Fruit fly (Drosophila melanogaster) whole organism, embryonic: ENCODE results near the gene shams.
A peak's percentile ranks its signal among the peaks of the same experiment; 100 is the strongest.

ENCODE experiments used
- Antp ChIP-seq: fragments of 200-800 bp; sonication (Bioruptor generic); optimal IDR thresholded peaks from 3 replicates; lab custom pipeline; 2016; ENCODE audit warnings: missing biosample characterization, missing genetic modification characterization
- Blimp-1 ChIP-seq: fragments of 200-800 bp; sonication (Bioruptor generic); optimal IDR thresholded peaks from 3 replicates; lab custom pipeline; 2018; ENCODE audit warnings: missing biosample characterization, missing genetic modification characterization, mild to moderate bottlenecking, moderate library complexity, missing genetic modification reagents
- CG1024 ChIP-seq: fragments of 200-800 bp; sonication (Bioruptor generic); IDR thresholded peaks from 2 replicates; pipeline ENCODE4 v1.3.6; 2022; ENCODE audit warnings: missing biosample characterization, missing genetic modification characterization
- CG10431 ChIP-seq: fragments of 200-800 bp; sonication (Bioruptor generic); optimal IDR thresholded peaks from 3 replicates; lab custom pipeline; 2018; ENCODE audit warnings: missing biosample characterization, mild to moderate bottlenecking, missing genetic modification characterization
- CG10979 ChIP-seq: fragments of 200-800 bp; sonication (Bioruptor generic); optimal IDR thresholded peaks from 2 replicates; lab custom pipeline; 2018; ENCODE audit warnings: missing biosample characterization, mild to moderate bottlenecking, missing genetic modification characterization, moderate library complexity
- CG12236 ChIP-seq: fragments of 200-800 bp; sonication (Bioruptor generic); optimal IDR thresholded peaks from 2 replicates; lab custom pipeline; 2016; ENCODE audit warnings: missing biosample characterization, missing genetic modification characterization
- CG12769 ChIP-seq: fragments of 200-800 bp; sonication (Bioruptor generic); optimal IDR thresholded peaks from 2 replicates; lab custom pipeline; 2019; ENCODE audit warnings: missing biosample characterization, mild to moderate bottlenecking, missing genetic modification characterization, moderate library complexity
- CG12942 ChIP-seq: fragments of 200-800 bp; sonication (Bioruptor generic); optimal IDR thresholded peaks from 3 replicates; lab custom pipeline; 2016; ENCODE audit warnings: missing biosample characterization, missing genetic modification characterization
- CG14441 ChIP-seq: fragments of 200-800 bp; sonication (Bioruptor generic); IDR thresholded peaks from 2 replicates; pipeline ENCODE4 v1.3.6; 2022; ENCODE audit warnings: missing biosample characterization, missing genetic modification characterization
- CG15011 ChIP-seq: fragments of 200-800 bp; sonication (Bioruptor generic); optimal IDR thresholded peaks from 3 replicates; lab custom pipeline; 2018; ENCODE audit warnings: missing biosample characterization, mild to moderate bottlenecking, missing genetic modification characterization
- CG15269 ChIP-seq: fragments of 200-800 bp; sonication (Bioruptor generic); optimal IDR thresholded peaks from 2 replicates; lab custom pipeline; 2018; ENCODE audit warnings: missing biosample characterization, mild to moderate bottlenecking, missing genetic modification characterization, moderate library complexity
- CG1529 ChIP-seq: fragments of 200-800 bp; sonication (Bioruptor generic); optimal IDR thresholded peaks from 3 replicates; lab custom pipeline; 2018; ENCODE audit warnings: missing biosample characterization, missing genetic modification characterization
- CG15479 ChIP-seq: fragments of 200-800 bp; sonication (Bioruptor generic); optimal IDR thresholded peaks from 3 replicates; lab custom pipeline; 2019; ENCODE audit warnings: missing biosample characterization, mild to moderate bottlenecking, missing genetic modification characterization, moderate library complexity
- CG18476 ChIP-seq: fragments of 200-800 bp; sonication (Bioruptor generic); optimal IDR thresholded peaks from 2 replicates; lab custom pipeline; 2016; ENCODE audit warnings: missing biosample characterization, mild to moderate bottlenecking, missing genetic modification characterization
- CG30020 ChIP-seq: fragments of 200-800 bp; optimal IDR thresholded peaks from 2 replicates; lab custom pipeline; 2019; ENCODE audit warnings: missing biosample characterization, mild to moderate bottlenecking, missing genetic modification characterization, moderate library complexity
- CG3847 ChIP-seq: fragments of 200-800 bp; sonication (Bioruptor generic); IDR thresholded peaks from 2 replicates; pipeline ENCODE4 v1.3.6; 2022; ENCODE audit warnings: missing biosample characterization, missing genetic modification characterization
- CG4404 ChIP-seq: fragments of 200-800 bp; sonication (Bioruptor generic); IDR thresholded peaks from 2 replicates; pipeline ENCODE4 v1.3.6; 2022; ENCODE audit warnings: missing biosample characterization, missing genetic modification characterization
- CG4424 ChIP-seq: fragments of 200-800 bp; sonication (Bioruptor generic); optimal IDR thresholded peaks from 3 replicates; lab custom pipeline; 2016; ENCODE audit warnings: missing biosample characterization, missing genetic modification characterization
- CG6854 ChIP-seq: fragments of 200-800 bp; sonication (Bioruptor generic); optimal IDR thresholded peaks from 3 replicates; lab custom pipeline; 2017; ENCODE audit warnings: missing biosample characterization, mild to moderate bottlenecking, missing genetic modification characterization
- CG7745 ChIP-seq: fragments of 200-800 bp; sonication (Bioruptor generic); optimal IDR thresholded peaks from 2 replicates; lab custom pipeline; 2018; ENCODE audit warnings: missing biosample characterization, mild to moderate bottlenecking, missing genetic modification characterization, moderate library complexity
- CG9932 ChIP-seq: fragments of 200-800 bp; sonication (Bioruptor generic); IDR thresholded peaks from 2 replicates; pipeline ENCODE4 v1.3.6; 2022; ENCODE audit warnings: missing biosample characterization, missing genetic modification characterization
- Doc3 ChIP-seq: fragments of 200-800 bp; sonication (Bioruptor generic); IDR thresholded peaks from 3 replicates; pipeline ENCODE4 v1.3.6; 2022; ENCODE audit warnings: missing biosample characterization, missing genetic modification characterization; ENCODE audit not compliant: partially characterized antibody
- E2f1 ChIP-seq: fragments of 200-800 bp; sonication (Bioruptor generic); IDR thresholded peaks from 2 replicates; pipeline ENCODE4 v1.3.6; 2022; ENCODE audit warnings: missing biosample characterization, missing genetic modification characterization
- HmgZ ChIP-seq: fragments of 200-800 bp; sonication (Bioruptor generic); optimal IDR thresholded peaks from 2 replicates; lab custom pipeline; 2018; ENCODE audit warnings: missing biosample characterization, mild to moderate bottlenecking, missing genetic modification characterization
- MESR4 ChIP-seq: fragments of 200-800 bp; sonication (Bioruptor generic); optimal IDR thresholded peaks from 2 replicates; lab custom pipeline; 2018; ENCODE audit warnings: missing biosample characterization, mild to moderate bottlenecking, missing genetic modification characterization, moderate library complexity
- Mad ChIP-seq: fragments of 200-800 bp; sonication (Bioruptor generic); optimal IDR thresholded peaks from 2 replicates; lab custom pipeline; 2016; ENCODE audit warnings: missing biosample characterization, missing genetic modification characterization
- Nf-YB ChIP-seq: fragments of 200-800 bp; sonication (Bioruptor generic); optimal IDR thresholded peaks from 3 replicates; lab custom pipeline; 2019; ENCODE audit warnings: missing biosample characterization, mild to moderate bottlenecking, missing genetic modification characterization, moderate library complexity
- Poxn ChIP-seq: fragments of 200-800 bp; sonication (Bioruptor generic); IDR thresholded peaks from 2 replicates; pipeline ENCODE4 v1.3.6; 2022; ENCODE audit warnings: missing biosample characterization, missing genetic modification characterization
- Six4 ChIP-seq: fragments of 200-800 bp; sonication (Bioruptor generic); optimal IDR thresholded peaks from 2 replicates; lab custom pipeline; 2016; ENCODE audit warnings: missing biosample characterization, missing genetic modification characterization
- Tbp ChIP-seq: fragments of >200 bp; optimal IDR thresholded peaks from 2 replicates; lab custom pipeline; 2018; ENCODE audit warnings: missing biosample characterization, missing genetic modification characterization
- Xbp1 ChIP-seq: fragments of 200-800 bp; sonication (Bioruptor generic); optimal IDR thresholded peaks from 3 replicates; lab custom pipeline; 2016; ENCODE audit warnings: missing biosample characterization, mild to moderate bottlenecking, missing genetic modification characterization
- aop ChIP-seq: fragments of 200-800 bp; sonication (Bioruptor generic); IDR thresholded peaks from 2 replicates; pipeline ENCODE4 v1.3.6; 2022; ENCODE audit warnings: missing biosample characterization, missing genetic modification characterization
- br ChIP-seq: fragments of >200 bp; optimal IDR thresholded peaks from 2 replicates; lab custom pipeline; 2017
- crp ChIP-seq, 2 experiments: fragments of 200-800 bp; sonication (Bioruptor generic); optimal IDR thresholded peaks; 2 replicates in 1 of 2; 3 replicates in 1 of 2; lab custom pipeline; 2017; ENCODE audit warnings: missing biosample characterization in 2 of 2, missing genetic modification characterization in 2 of 2, mild to moderate bottlenecking in 1 of 2, moderate library complexity in 1 of 2
- en ChIP-seq: fragments of 200-800 bp; sonication (Bioruptor generic); optimal IDR thresholded peaks from 2 replicates; lab custom pipeline; 2016; ENCODE audit warnings: missing biosample characterization, missing genetic modification characterization
- ewg ChIP-seq: fragments of 200-800 bp; sonication (Bioruptor generic); optimal IDR thresholded peaks from 3 replicates; lab custom pipeline; 2017; ENCODE audit warnings: mild to moderate bottlenecking, missing biosample characterization, missing genetic modification reagents, missing genetic modification characterization
- ham ChIP-seq: fragments of 200-800 bp; sonication (Bioruptor generic); IDR thresholded peaks from 2 replicates; pipeline ENCODE4 v1.3.6; 2022; ENCODE audit warnings: missing biosample characterization, missing genetic modification characterization
- hth ChIP-seq: fragments of >200 bp; optimal IDR thresholded peaks from 2 replicates; lab custom pipeline; 2017; ENCODE audit warnings: inconsistent platforms
- klu ChIP-seq: fragments of 200-800 bp; sonication (Bioruptor generic); IDR thresholded peaks from 2 replicates; pipeline ENCODE4 v1.3.6; 2022; ENCODE audit warnings: missing biosample characterization, missing genetic modification characterization
- mld ChIP-seq: fragments of 200-800 bp; sonication (Bioruptor generic); IDR thresholded peaks from 3 replicates; pipeline ENCODE4 v1.3.6; 2022; ENCODE audit warnings: missing biosample characterization, missing genetic modification characterization; ENCODE audit not compliant: partially characterized antibody
- pho ChIP-seq: fragments of 200-800 bp; sonication (Bioruptor generic); optimal IDR thresholded peaks from 2 replicates; lab custom pipeline; 2016; ENCODE audit warnings: missing biosample characterization, missing genetic modification characterization
- pros ChIP-seq: fragments of 200-800 bp; sonication (Bioruptor generic); optimal IDR thresholded peaks from 3 replicates; lab custom pipeline; 2019; ENCODE audit warnings: missing biosample characterization, mild to moderate bottlenecking, missing genetic modification characterization, moderate library complexity
- pzg ChIP-seq: fragments of 200-800 bp; sonication (Bioruptor generic); optimal IDR thresholded peaks from 3 replicates; lab custom pipeline; 2018; ENCODE audit warnings: missing biosample characterization, mild to moderate bottlenecking, missing genetic modification characterization, moderate library complexity
- sima ChIP-seq: fragments of 200-800 bp; sonication (Bioruptor generic); optimal IDR thresholded peaks from 2 replicates; lab custom pipeline; 2016; ENCODE audit warnings: missing biosample characterization, missing genetic modification characterization
- sob ChIP-seq: fragments of 200-800 bp; sonication (Bioruptor generic); IDR thresholded peaks from 2 replicates; pipeline ENCODE4 v1.3.6; 2022; ENCODE audit warnings: missing biosample characterization, missing genetic modification characterization
- ssp ChIP-seq: fragments of 200-800 bp; sonication (Bioruptor generic); IDR thresholded peaks from 2 replicates; pipeline ENCODE4 v1.3.6; 2022; ENCODE audit warnings: missing biosample characterization, missing genetic modification characterization
- tx ChIP-seq: fragments of 200-800 bp; sonication (Bioruptor generic); optimal IDR thresholded peaks from 2 replicates; lab custom pipeline; 2016; ENCODE audit warnings: missing biosample characterization, missing genetic modification characterization
- unc-4 ChIP-seq: fragments of 200-800 bp; sonication (Bioruptor generic); IDR thresholded peaks from 2 replicates; pipeline ENCODE4 v1.3.6; 2022; ENCODE audit warnings: missing biosample characterization, missing genetic modification characterization; ENCODE audit not compliant: partially characterized antibody
- usp ChIP-seq: fragments of >200 bp; optimal IDR thresholded peaks from 2 replicates; lab custom pipeline; 2017; ENCODE audit warnings: missing biosample characterization, missing genetic modification characterization
- yki ChIP-seq: fragments of >200 bp; optimal IDR thresholded peaks from 3 replicates; lab custom pipeline; 2018
- z ChIP-seq: fragments of 200-800 bp; sonication (Bioruptor generic); IDR thresholded peaks from 3 replicates; pipeline ENCODE4 v1.3.6; 2022; ENCODE audit warnings: missing biosample characterization, missing genetic modification characterization

Gene shams

DNA sequence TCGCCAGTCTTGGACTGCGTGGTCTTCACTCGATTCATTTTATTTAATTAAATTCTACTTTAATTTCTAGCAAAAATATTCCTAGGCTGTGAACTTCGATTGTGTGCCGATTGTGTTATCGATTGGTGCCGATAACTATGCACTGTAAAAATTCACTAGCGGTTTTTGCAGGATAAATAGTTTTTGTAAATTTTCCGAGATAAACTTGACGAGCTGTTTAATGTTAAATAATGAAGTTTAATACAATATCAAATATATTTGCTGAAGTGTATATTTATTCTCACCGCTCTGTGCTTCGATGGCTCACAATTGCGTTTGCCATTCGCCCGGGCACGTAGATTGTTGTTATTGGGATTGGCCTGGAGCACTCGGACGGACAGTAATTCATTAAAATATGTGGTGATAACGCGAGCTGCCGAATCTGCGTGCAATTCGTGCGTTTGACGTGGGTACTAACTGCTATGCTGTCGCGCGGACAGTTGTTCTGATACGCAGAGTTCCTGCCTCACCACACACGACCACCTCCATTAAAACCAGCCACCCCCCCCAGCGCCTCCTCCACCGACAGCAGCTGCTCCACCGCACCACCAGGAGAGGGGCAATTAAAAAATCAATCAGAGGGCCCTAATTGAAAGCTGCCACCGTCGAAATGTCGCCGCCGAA, 49.4 kb downstream of the shams start, which contains the start of the genes EMC6 and Hr96 (continued):
- peak; percentile 90 for TF ChIP-seq CG10979 (tag; lab: Kevin White, UChicago)
- peak; percentile 83 for TF ChIP-seq CG6854 (GFP tag; lab: Kevin White, UChicago)
- TF ChIP-seq CG1024 = peak; percentile 81
- peak; percentile 73 for TF ChIP-seq CG15011 (GFP tag; lab: Kevin White, UChicago)
- peak; percentile 93 for TF ChIP-seq CG14441 (GFP tag; lab: Robert Waterston, UW)
- TF ChIP-seq CG18476 = peak; percentile 94
- TF ChIP-seq pzg (GFP tag; lab: Kevin White, UChicago) = peak; percentile 88
- no peak for TF ChIP-seq CG7745 (tag; lab: Kevin White, UChicago)
- peak; percentile 89 for TF ChIP-seq ewg
- TF ChIP-seq CG15269 (tag; lab: Kevin White, UChicago) = peak; percentile 94
- TF ChIP-seq pho (GFP tag; lab: Kevin White, UChicago) = peak; percentile 96
- no peak for TF ChIP-seq CG15479 (GFP tag; lab: Kevin White, UChicago)
- peak in 1 of 2 experiments; percentile 71 for TF ChIP-seq crp (GFP tag; optimal IDR thresholded peaks at IDR 0.05; lab: Kevin White, UChicago)
- TF ChIP-seq CG4424 (GFP tag; lab: Kevin White, UChicago) = peak; percentile 95
- TF ChIP-seq E2f1 (GFP tag; lab: Robert Waterston, UW) = peak; percentile 91
- TF ChIP-seq mld (GFP tag; lab: Robert Waterston, UW) = peak; percentile 59; the same call in 2 of the 3 replicates
- TF ChIP-seq Nf-YB = peak; percentile 81
- peak; percentile 85 for TF ChIP-seq CG4404 (GFP tag; lab: Robert Waterston, UW)
- peak; percentile 96 for TF ChIP-seq sob (GFP tag; lab: Robert Waterston, UW)
- TF ChIP-seq ham (GFP tag; lab: Robert Waterston, UW) = peak; percentile 84
- TF ChIP-seq unc-4 (GFP tag; lab: Robert Waterston, UW) = peak; percentile 65
- TF ChIP-seq Mad (GFP tag; lab: Kevin White, UChicago) = peak; percentile 95
- TF ChIP-seq klu = peak; percentile 88
- TF ChIP-seq CG10431 (GFP tag; lab: Kevin White, UChicago) = peak; percentile 63
- peak; percentile 93 for TF ChIP-seq CG12942
- TF ChIP-seq HmgZ = peak; percentile 98
- TF ChIP-seq CG9932 (GFP tag; lab: Robert Waterston, UW) = peak; percentile 97
- peak; percentile 55; the same call in 1 of the 3 replicates for TF ChIP-seq Doc3 (GFP tag; lab: Robert Waterston, UW)
- TF ChIP-seq MESR4 (GFP tag; lab: Kevin White, UChicago) = peak; percentile 93
- peak; percentile 84 for TF ChIP-seq aop
- peak; percentile 91 for TF ChIP-seq tx (GFP tag; lab: Kevin White, UChicago)
- TF ChIP-seq sima = peak; percentile 36
- peak; percentile 90 for TF ChIP-seq Antp
- peak; percentile 7; the same call in 1 of the 3 replicates for TF ChIP-seq z (GFP tag; lab: Robert Waterston, UW)
- TF ChIP-seq en (GFP tag; lab: Kevin White, UChicago) = peak; percentile 80
- peak; percentile 79 for TF ChIP-seq CG30020
- TF ChIP-seq CG12769 = peak; percentile 98
- no peak for TF ChIP-seq Tbp
- no peak for TF ChIP-seq pros (GFP tag; lab: Kevin White, UChicago)
- TF ChIP-seq Six4 (GFP tag; lab: Kevin White, UChicago) = peak; percentile 91
- no peak for TF ChIP-seq usp (GFP tag; lab: Kevin White, UChicago)
- TF ChIP-seq Xbp1 = peak; percentile 96
- no peak for TF ChIP-seq hth (lab: Kevin White, UChicago)
- TF ChIP-seq CG3847 (GFP tag; lab: Robert Waterston, UW) = peak; percentile 95
- TF ChIP-seq CG1529 (GFP tag; lab: Kevin White, UChicago) = peak; percentile 78
- no peak for TF ChIP-seq yki (lab: Kevin White, UChicago)
- TF ChIP-seq Poxn (GFP tag; lab: Robert Waterston, UW) = peak; percentile 77
- no peak for TF ChIP-seq br (lab: Kevin White, UChicago)
- TF ChIP-seq Blimp-1 (GFP tag; lab: Kevin White, UChicago) = peak; percentile 89
- peak; percentile 75 for TF ChIP-seq ssp (GFP tag; lab: Robert Waterston, UW)
- peak; percentile 70 for TF ChIP-seq CG12236 (GFP tag; lab: Kevin White, UChicago)
